Worm (Caenorhabditis elegans) whole organism, mixed stage, embryonic: ENCODE measurements around the gene C16D9.6.

Experiments used
- M03D4.4 ChIP-seq: sonication (generic microtip); optimal IDR thresholded peaks from 2 replicates; lab custom pipeline; 2017; ENCODE audit warnings: mild to moderate bottlenecking, missing genetic modification characterization, missing compliant biosample characterization
- bed-3 ChIP-seq: fragments of 200-800 bp; sonication (Bioruptor generic); optimal IDR thresholded peaks from 3 replicates; lab custom pipeline; 2018; ENCODE audit warnings: mild to moderate bottlenecking, missing genetic modification characterization, moderate library complexity, missing compliant biosample characterization
- blmp-1 ChIP-seq: fragments of 150-350 bp; optimal IDR thresholded peaks from 2 replicates; lab custom pipeline; 2014; ENCODE audit warnings: missing biosample characterization, missing genetic modification characterization
- ceh-39 ChIP-seq: fragments of 150-350 bp; optimal IDR thresholded peaks from 2 replicates; lab custom pipeline; 2014; ENCODE audit warnings: missing biosample characterization, missing genetic modification characterization
- ceh-43 ChIP-seq: fragments of 200-800 bp; sonication (Bioruptor generic); optimal IDR thresholded peaks from 2 replicates; lab custom pipeline; 2018; ENCODE audit warnings: mild to moderate bottlenecking, missing genetic modification characterization, moderate library complexity, missing compliant biosample characterization
- ceh-83 ChIP-seq: fragments of 200-800 bp; sonication (Bioruptor generic); optimal IDR thresholded peaks from 2 replicates; lab custom pipeline; 2018; ENCODE audit warnings: mild to moderate bottlenecking, missing genetic modification characterization, missing compliant biosample characterization
- ces-1 ChIP-seq: fragments of 150-350 bp; optimal IDR thresholded peaks from 2 replicates; lab custom pipeline; 2014; ENCODE audit warnings: missing biosample characterization, missing genetic modification reagents, missing genetic modification characterization
- cnd-1 ChIP-seq: fragments of 200-800 bp; sonication (Bioruptor generic); optimal IDR thresholded peaks from 2 replicates; lab custom pipeline; 2018; ENCODE audit warnings: mild to moderate bottlenecking, missing genetic modification characterization, missing compliant biosample characterization
- drap-1 ChIP-seq: fragments of 200-800 bp; sonication (Bioruptor generic); optimal IDR thresholded peaks from 3 replicates; lab custom pipeline; 2018; ENCODE audit warnings: mild to moderate bottlenecking, missing genetic modification characterization, missing compliant biosample characterization
- elt-1 ChIP-seq: sonication (generic microtip); optimal IDR thresholded peaks from 2 replicates; lab custom pipeline; 2017; ENCODE audit warnings: missing genetic modification characterization, mild to moderate bottlenecking, missing compliant biosample characterization, antibody characterized with exemption, moderate library complexity, borderline replicate concordance; ENCODE audit not compliant: insufficient read depth
- elt-3 ChIP-seq: fragments of 150-350 bp; optimal IDR thresholded peaks from 2 replicates; lab custom pipeline; 2014; ENCODE audit warnings: missing biosample characterization, missing genetic modification characterization
- flh-1 ChIP-seq: fragments of 200-800 bp; sonication (Bioruptor generic); optimal IDR thresholded peaks from 2 replicates; lab custom pipeline; 2018; ENCODE audit warnings: mild to moderate bottlenecking, missing genetic modification characterization, moderate library complexity, missing compliant biosample characterization
- ham-2 ChIP-seq: fragments of 200-800 bp; sonication (Bioruptor generic); optimal IDR thresholded peaks from 2 replicates; lab custom pipeline; 2018; ENCODE audit warnings: mild to moderate bottlenecking, missing genetic modification characterization, missing compliant biosample characterization
- hlh-1 ChIP-seq: fragments of 150-350 bp; optimal IDR thresholded peaks from 2 replicates; lab custom pipeline; 2014; ENCODE audit warnings: missing biosample characterization, missing genetic modification reagents, missing genetic modification characterization
- lin-32 ChIP-seq: fragments of 200-800 bp; sonication (Bioruptor generic); optimal IDR thresholded peaks from 2 replicates; lab custom pipeline; 2018; ENCODE audit warnings: mild to moderate bottlenecking, missing genetic modification characterization, missing compliant biosample characterization
- lsy-2 ChIP-seq: fragments of 150-350 bp; optimal IDR thresholded peaks from 2 replicates; lab custom pipeline; 2014; ENCODE audit warnings: missing biosample characterization, missing genetic modification characterization
- mab-5 ChIP-seq: fragments of 150-350 bp; optimal IDR thresholded peaks from 2 replicates; lab custom pipeline; 2014; ENCODE audit warnings: missing biosample characterization, missing genetic modification characterization
- mls-2 ChIP-seq: sonication (generic microtip); optimal IDR thresholded peaks from 2 replicates; lab custom pipeline; 2016; ENCODE audit warnings: mild to moderate bottlenecking, missing genetic modification characterization, moderate library complexity, missing compliant biosample characterization
- nhr-12 ChIP-seq: fragments of 150-350 bp; optimal IDR thresholded peaks from 2 replicates; lab custom pipeline; 2014; ENCODE audit warnings: missing biosample characterization, missing genetic modification characterization
- nhr-2 ChIP-seq: fragments of 150-350 bp; optimal IDR thresholded peaks from 2 replicates; lab custom pipeline; 2014; ENCODE audit warnings: missing biosample characterization, missing genetic modification characterization
- nhr-76 ChIP-seq: sonication (generic microtip); optimal IDR thresholded peaks from 2 replicates; lab custom pipeline; 2017; ENCODE audit warnings: missing biosample characterization, missing genetic modification characterization
- pha-4 ChIP-seq: fragments of 150-350 bp; optimal IDR thresholded peaks from 2 replicates; lab custom pipeline; 2018; ENCODE audit warnings: missing biosample characterization, missing genetic modification reagents, missing genetic modification characterization
- sem-2 ChIP-seq: fragments of 200-800 bp; sonication (Bioruptor generic); optimal IDR thresholded peaks from 2 replicates; lab custom pipeline; 2018; ENCODE audit warnings: mild to moderate bottlenecking, missing genetic modification characterization, missing compliant biosample characterization
- snpc-4 ChIP-seq: fragments of 150-350 bp; optimal IDR thresholded peaks from 2 replicates; lab custom pipeline; 2014; ENCODE audit warnings: missing biosample characterization, missing genetic modification characterization
- sptf-1 ChIP-seq: sonication (generic microtip); optimal IDR thresholded peaks from 2 replicates; lab custom pipeline; 2017; ENCODE audit warnings: mild to moderate bottlenecking, missing genetic modification characterization, moderate library complexity, missing compliant biosample characterization
- tbx-8 ChIP-seq: fragments of 200-800 bp; sonication (Bioruptor generic); optimal IDR thresholded peaks from 2 replicates; lab custom pipeline; 2018; ENCODE audit warnings: mild to moderate bottlenecking, missing genetic modification characterization, moderate library complexity, missing compliant biosample characterization
- unc-120 ChIP-seq: sonication (generic microtip); optimal IDR thresholded peaks from 2 replicates; lab custom pipeline; 2017; ENCODE audit warnings: missing genetic modification characterization, missing compliant biosample characterization; ENCODE audit not compliant: poor library complexity, severe bottlenecking
- unc-39 ChIP-seq: fragments of 150-350 bp; optimal IDR thresholded peaks from 2 replicates; lab custom pipeline; 2014; ENCODE audit warnings: missing biosample characterization, missing genetic modification characterization
- unc-62 ChIP-seq: fragments of 150-350 bp; optimal IDR thresholded peaks from 2 replicates; lab custom pipeline; 2014; ENCODE audit warnings: missing biosample characterization, missing genetic modification reagents, missing genetic modification characterization
- zip-8 ChIP-seq: fragments of 150-350 bp; optimal IDR thresholded peaks from 2 replicates; lab custom pipeline; 2014; ENCODE audit warnings: missing biosample characterization, missing genetic modification characterization
- ztf-11 ChIP-seq: fragments of 150-350 bp; optimal IDR thresholded peaks from 2 replicates; lab custom pipeline; 2014; ENCODE audit warnings: missing biosample characterization, missing genetic modification characterization

The C16D9.6 gene

ce11 chrV:8288125-8288806 is 38.2 kb upstream of the C16D9.6 start:
- no peak for TF ChIP-seq nhr-12 (tag; lab: Kevin White, UChicago)
- TF ChIP-seq elt-3 (tag; lab: Kevin White, UChicago) = no peak
- TF ChIP-seq ceh-43 (GFP tag; lab: Kevin White, UChicago) = no peak
- TF ChIP-seq blmp-1 = no peak
- no peak for TF ChIP-seq ceh-83 (GFP tag; lab: Kevin White, UChicago)
- TF ChIP-seq elt-1 = no peak
- TF ChIP-seq unc-39 = no peak
- TF ChIP-seq bed-3 (GFP tag; lab: Kevin White, UChicago) = no peak
- no peak for TF ChIP-seq snpc-4
- no peak for TF ChIP-seq flh-1
- TF ChIP-seq M03D4.4 (tag; lab: Kevin White, UChicago) = no peak
- TF ChIP-seq lsy-2 (tag; lab: Kevin White, UChicago) = no peak
- no peak for TF ChIP-seq lin-32 (GFP tag; lab: Kevin White, UChicago)

ce11 chrV:8285455-8285854 is 35.3 kb upstream of the C16D9.6 start:
- TF ChIP-seq zip-8 (tag; lab: Kevin White, UChicago) (no peak), unc-39 (no peak), elt-1 (no peak), sptf-1 (tag; lab: Kevin White, UChicago) (no peak), bed-3 (GFP tag; lab: Kevin White, UChicago) (no peak), flh-1 (no peak), ham-2 (GFP tag; lab: Kevin White, UChicago) (no peak), ceh-39 (tag; lab: Kevin White, UChicago) (no peak), nhr-76 (no peak), unc-62 (no peak), nhr-2 (no peak), drap-1 (GFP tag; lab: Kevin White, UChicago) (no peak), mls-2 (tag; lab: Kevin White, UChicago) (no peak), tbx-8 (GFP tag; lab: Kevin White, UChicago) (no peak), mab-5 (no peak), lsy-2 (tag; lab: Kevin White, UChicago) (no peak)

ce11 chrV:8284800-8285199 is 34.7 kb upstream of the C16D9.6 start, which contains the start of gene slc-17.5:
Gene slc-17.5, minus strand, starts transcription at chrV:8284900.
- TF ChIP-seq unc-120 (no peak), elt-1 (no peak), hlh-1 (no peak), pha-4 (tag; lab: Kevin White, UChicago) (no peak), bed-3 (GFP tag; lab: Kevin White, UChicago) (no peak), ceh-83 (GFP tag; lab: Kevin White, UChicago) (no peak), snpc-4 (no peak), nhr-12 (tag; lab: Kevin White, UChicago) (no peak), flh-1 (no peak), sem-2 (GFP tag; lab: Kevin White, UChicago) (no peak), M03D4.4 (tag; lab: Kevin White, UChicago) (no peak), lin-32 (GFP tag; lab: Kevin White, UChicago) (no peak), nhr-76 (no peak)

- TF ChIP-seq ztf-11 (tag; lab: Kevin White, UChicago) (no peak), bed-3 (GFP tag; lab: Kevin White, UChicago) (no peak), nhr-2 (no peak), elt-3 (tag; lab: Kevin White, UChicago) (no peak), ces-1 (GFP tag; lab: Kevin White, UChicago) (no peak), zip-8 (tag; lab: Kevin White, UChicago) (no peak), mls-2 (tag; lab: Kevin White, UChicago) (no peak), nhr-12 (tag; lab: Kevin White, UChicago) (no peak), sptf-1 (tag; lab: Kevin White, UChicago) (no peak), cnd-1 (tag; lab: Kevin White, UChicago) (no peak), flh-1 (no peak), elt-1 (no peak), snpc-4 (no peak), unc-39 (no peak), lsy-2 (tag; lab: Kevin White, UChicago) (no peak), ceh-39 (tag; lab: Kevin White, UChicago) (no peak)
Measured at ce11 chrV:8282933-8283332, 32.8 kb upstream of the C16D9.6 start.

ce11 chrV:8281646-8282045 is 31.5 kb upstream of the C16D9.6 start:
- TF ChIP-seq ceh-39 (tag; lab: Kevin White, UChicago) (no peak), M03D4.4 (tag; lab: Kevin White, UChicago) (no peak), mls-2 (tag; lab: Kevin White, UChicago) (no peak), ceh-43 (GFP tag; lab: Kevin White, UChicago) (no peak), snpc-4 (no peak), lin-32 (GFP tag; lab: Kevin White, UChicago) (no peak)
